Worm (Caenorhabditis elegans) whole organism, young adult: ENCODE results near the gene tat-4.

Experiments
- B0019.2 ChIP-seq: fragments of 200-800 bp; sonication (Bioruptor generic); conservative IDR thresholded peaks from 2 replicates; pipeline ENCODE4 v1.3.6; 2022; ENCODE audit warnings: missing genetic modification reagents, missing genetic modification characterization, missing compliant biosample characterization
- B0261.1 ChIP-seq: sonication (generic microtip); optimal IDR thresholded peaks from 2 replicates; lab custom pipeline; 2016; ENCODE audit warnings: mild to moderate bottlenecking, missing genetic modification characterization, moderate library complexity, missing compliant biosample characterization
- F33H1.4 ChIP-seq: fragments of 200-800 bp; sonication (Bioruptor generic); IDR thresholded peaks from 2 replicates; pipeline ENCODE4 v1.3.6; 2022; ENCODE audit warnings: missing genetic modification reagents, missing genetic modification characterization, missing compliant biosample characterization
- F49E8.2 ChIP-seq: sonication (generic microtip); optimal IDR thresholded peaks from 3 replicates; lab custom pipeline; 2017; ENCODE audit warnings: missing genetic modification characterization, mild to moderate bottlenecking, missing compliant biosample characterization, antibody characterized with exemption, moderate library complexity; ENCODE audit not compliant: insufficient read depth
- K11D2.4 ChIP-seq: fragments of 200-800 bp; sonication (Bioruptor generic); IDR thresholded peaks from 2 replicates; pipeline ENCODE4 v1.3.6; 2022; ENCODE audit warnings: missing genetic modification reagents, missing genetic modification characterization, missing compliant biosample characterization
- K12H6.12 ChIP-seq: fragments of 200-800 bp; sonication (Bioruptor generic); optimal IDR thresholded peaks from 2 replicates; lab custom pipeline; 2018; ENCODE audit warnings: mild to moderate bottlenecking, missing genetic modification characterization, missing compliant biosample characterization
- T07F8.4 ChIP-seq: sonication (generic microtip); optimal IDR thresholded peaks from 2 replicates; lab custom pipeline; 2016; ENCODE audit warnings: mild to moderate bottlenecking, missing genetic modification characterization, moderate library complexity, missing compliant biosample characterization
- T26A5.8 ChIP-seq: sonication (generic microtip); optimal IDR thresholded peaks from 2 replicates; lab custom pipeline; 2016; ENCODE audit warnings: missing genetic modification characterization, missing compliant biosample characterization
- Y53G8AR.9 ChIP-seq: fragments of 200-800 bp; sonication (Bioruptor generic); conservative IDR thresholded peaks from 2 replicates; pipeline ENCODE4 v1.3.6; 2022; ENCODE audit warnings: missing genetic modification reagents, missing genetic modification characterization, missing compliant biosample characterization
- Y79H2A.3 ChIP-seq: fragments of 200-800 bp; sonication (Bioruptor generic); conservative IDR thresholded peaks from 2 replicates; pipeline ENCODE4 v1.3.6; 2022; ENCODE audit warnings: missing genetic modification reagents, missing genetic modification characterization, missing compliant biosample characterization
- aptf-3 ChIP-seq: fragments of 200-800 bp; sonication (Bioruptor generic); IDR thresholded peaks from 2 replicates; pipeline ENCODE4 v1.3.6; 2022; ENCODE audit warnings: missing genetic modification characterization, missing compliant biosample characterization
- attf-3 ChIP-seq: fragments of 200-800 bp; sonication (Bioruptor generic); conservative IDR thresholded peaks from 2 replicates; pipeline ENCODE4 v1.3.6; 2022; ENCODE audit warnings: missing genetic modification reagents, missing genetic modification characterization, missing compliant biosample characterization
- attf-6 ChIP-seq: fragments of 200-800 bp; sonication (Bioruptor generic); IDR thresholded peaks from 2 replicates; pipeline ENCODE4 v1.3.6; 2022; ENCODE audit warnings: missing genetic modification reagents, missing genetic modification characterization, missing compliant biosample characterization
- bed-2 ChIP-seq: fragments of 200-800 bp; sonication (Bioruptor generic); IDR thresholded peaks from 2 replicates; pipeline ENCODE4 v1.3.6; 2022; ENCODE audit warnings: missing genetic modification reagents, missing genetic modification characterization, missing compliant biosample characterization
- ccch-3 ChIP-seq: fragments of 200-800 bp; sonication (Bioruptor generic); optimal IDR thresholded peaks from 2 replicates; lab custom pipeline; 2018; ENCODE audit warnings: mild to moderate bottlenecking, missing genetic modification characterization, missing compliant biosample characterization
- cebp-1 ChIP-seq, 2 experiments: fragments of 200-800 bp in 1 of 2; sonication (Bioruptor generic) in 1 of 2; sonication (generic microtip) in 1 of 2; IDR thresholded peaks in 1 of 2; optimal IDR thresholded peaks in 1 of 2; 2 replicates each; pipeline versions ENCODE4 v1.3.6 to Lab custom; 2017 to 2022; ENCODE audit warnings: missing compliant biosample characterization in 2 of 2, missing genetic modification characterization in 2 of 2, mild to moderate bottlenecking in 1 of 2, missing genetic modification reagents in 1 of 2, moderate library complexity in 1 of 2
- cebp-2 ChIP-seq: fragments of 200-800 bp; sonication (Bioruptor generic); IDR thresholded peaks from 2 replicates; pipeline ENCODE4 v1.3.6; 2022; ENCODE audit warnings: missing genetic modification characterization, missing compliant biosample characterization
- ceh-100 ChIP-seq: fragments of 200-800 bp; sonication (Bioruptor generic); IDR thresholded peaks from 2 replicates; pipeline ENCODE4 v1.3.6; 2022; ENCODE audit warnings: missing genetic modification reagents, missing genetic modification characterization, missing compliant biosample characterization
- ceh-27 ChIP-seq: fragments of 200-800 bp; sonication (Bioruptor generic); optimal IDR thresholded peaks from 2 replicates; lab custom pipeline; 2018; ENCODE audit warnings: mild to moderate bottlenecking, missing genetic modification characterization, moderate library complexity, missing compliant biosample characterization
- ceh-79 ChIP-seq: sonication (generic microtip); optimal IDR thresholded peaks from 2 replicates; lab custom pipeline; 2017; ENCODE audit warnings: mild to moderate bottlenecking, missing genetic modification characterization, missing compliant biosample characterization
- chd-7 ChIP-seq: sonication (generic microtip); optimal IDR thresholded peaks from 2 replicates; lab custom pipeline; 2016; ENCODE audit warnings: mild to moderate bottlenecking, missing genetic modification characterization, moderate library complexity, missing compliant biosample characterization
- dpff-1 ChIP-seq: sonication (generic microtip); optimal IDR thresholded peaks from 2 replicates; lab custom pipeline; 2017; ENCODE audit warnings: mild to moderate bottlenecking, missing genetic modification characterization, missing compliant biosample characterization
- dpl-1 ChIP-seq: fragments of 150-350 bp; optimal IDR thresholded peaks from 2 replicates; lab custom pipeline; 2014; ENCODE audit warnings: missing biosample characterization, missing genetic modification reagents, missing genetic modification characterization
- egl-18 ChIP-seq: fragments of 200-800 bp; sonication (Bioruptor generic); IDR thresholded peaks from 2 replicates; pipeline ENCODE4 v1.3.6; 2022; ENCODE audit warnings: missing genetic modification reagents, missing genetic modification characterization, missing compliant biosample characterization
- ekl-4 ChIP-seq: fragments of 200-800 bp; sonication (Bioruptor generic); IDR thresholded peaks from 2 replicates; pipeline ENCODE4 v1.3.6; 2022; ENCODE audit warnings: missing genetic modification reagents, missing genetic modification characterization, missing compliant biosample characterization
- gei-17 ChIP-seq: fragments of 200-800 bp; sonication (Bioruptor generic); optimal IDR thresholded peaks from 2 replicates; lab custom pipeline; 2018; ENCODE audit warnings: mild to moderate bottlenecking, missing genetic modification characterization, missing compliant biosample characterization
- hlh-12 ChIP-seq: sonication (generic microtip); optimal IDR thresholded peaks from 2 replicates; lab custom pipeline; 2016; ENCODE audit warnings: missing genetic modification characterization, missing compliant biosample characterization
- hmg-20 ChIP-seq: fragments of 200-800 bp; sonication (Bioruptor generic); IDR thresholded peaks from 2 replicates; pipeline ENCODE4 v1.3.6; 2022; ENCODE audit warnings: missing genetic modification reagents, missing genetic modification characterization, missing compliant biosample characterization
- hrde-1 ChIP-seq: sonication (generic microtip); optimal IDR thresholded peaks from 2 replicates; lab custom pipeline; 2016; ENCODE audit warnings: missing genetic modification characterization, mild to moderate bottlenecking, missing compliant biosample characterization, moderate library complexity, missing genotype, missing genetic modification reagents, borderline replicate concordance
- hsf-1 ChIP-seq: fragments of 200-800 bp; sonication (Bioruptor generic); IDR thresholded peaks from 2 replicates; pipeline ENCODE4 v1.3.6; 2022; ENCODE audit warnings: missing genetic modification reagents, missing genetic modification characterization, missing compliant biosample characterization
- let-607 ChIP-seq, 2 experiments: fragments of 200-800 bp in 1 of 2; sonication (Bioruptor generic) in 1 of 2; sonication (generic microtip) in 1 of 2; optimal IDR thresholded peaks; 2 replicates each; lab custom pipeline; 2016 to 2018; ENCODE audit warnings: mild to moderate bottlenecking in 2 of 2, missing compliant biosample characterization in 2 of 2, missing genetic modification characterization in 2 of 2, moderate library complexity in 2 of 2, missing genotype in 1 of 2
- lin-26 ChIP-seq: fragments of 200-800 bp; sonication (Bioruptor generic); IDR thresholded peaks from 2 replicates; pipeline ENCODE4 v1.3.6; 2022; ENCODE audit warnings: missing genetic modification reagents, missing genetic modification characterization, missing compliant biosample characterization
- lir-1 ChIP-seq: fragments of 200-800 bp; sonication (Bioruptor generic); conservative IDR thresholded peaks from 2 replicates; pipeline ENCODE4 v1.3.6; 2022; ENCODE audit warnings: missing genetic modification reagents, missing genetic modification characterization, missing compliant biosample characterization
- lsy-27 ChIP-seq: sonication (generic microtip); optimal IDR thresholded peaks from 2 replicates; lab custom pipeline; 2017; ENCODE audit warnings: missing genetic modification characterization, mild to moderate bottlenecking, missing compliant biosample characterization, antibody characterized with exemption, missing genotype, borderline replicate concordance; ENCODE audit not compliant: insufficient read depth
- madf-8 ChIP-seq: fragments of 200-800 bp; sonication (Bioruptor generic); conservative IDR thresholded peaks from 2 replicates; pipeline ENCODE4 v1.3.6; 2022; ENCODE audit warnings: missing genetic modification reagents, missing genetic modification characterization, missing compliant biosample characterization
- nfyb-1 ChIP-seq: fragments of 200-800 bp; sonication (Bioruptor generic); IDR thresholded peaks from 2 replicates; pipeline ENCODE4 v1.3.6; 2022; ENCODE audit warnings: missing genetic modification reagents, missing genetic modification characterization, missing compliant biosample characterization
- nhr-80 ChIP-seq: sonication (generic microtip); optimal IDR thresholded peaks from 2 replicates; lab custom pipeline; 2016; ENCODE audit warnings: missing genetic modification characterization, missing compliant biosample characterization
- nhr-90 ChIP-seq: sonication (generic microtip); optimal IDR thresholded peaks from 2 replicates; lab custom pipeline; 2016; ENCODE audit warnings: missing genotype, mild to moderate bottlenecking, missing genetic modification characterization, missing compliant biosample characterization
- pbrm-1 ChIP-seq: fragments of 200-800 bp; sonication (Bioruptor generic); IDR thresholded peaks from 2 replicates; pipeline ENCODE4 v1.3.6; 2022; ENCODE audit warnings: missing genetic modification reagents, missing genetic modification characterization, missing compliant biosample characterization
- rcor-1 ChIP-seq: fragments of 200-800 bp; sonication (Bioruptor generic); IDR thresholded peaks from 2 replicates; pipeline ENCODE4 v1.3.6; 2022; ENCODE audit warnings: missing genetic modification reagents, missing genetic modification characterization, missing compliant biosample characterization
- snpc-4 ChIP-seq, 5 experiments: fragments of 150-350 bp in 1 of 5; sonication (generic microtip) in 4 of 5; optimal IDR thresholded peaks; 2 replicates each; lab custom pipeline; 2014 to 2018; ENCODE audit warnings: missing genetic modification characterization in 5 of 5, missing biosample characterization in 3 of 5, antibody characterized with exemption in 2 of 5, mild to moderate bottlenecking in 2 of 5, missing compliant biosample characterization in 2 of 5, missing genotype in 2 of 5, moderate library complexity in 2 of 5, missing genetic modification reagents in 1 of 5
- somi-1 ChIP-seq: fragments of 200-800 bp; sonication (Bioruptor generic); optimal IDR thresholded peaks from 2 replicates; lab custom pipeline; 2018; ENCODE audit warnings: mild to moderate bottlenecking, missing genetic modification characterization, missing compliant biosample characterization
- tlf-1 ChIP-seq: fragments of 200-800 bp; sonication (Bioruptor generic); optimal IDR thresholded peaks from 2 replicates; lab custom pipeline; 2018; ENCODE audit warnings: mild to moderate bottlenecking, missing genetic modification characterization, missing compliant biosample characterization
- unc-130 ChIP-seq: sonication (generic microtip); optimal IDR thresholded peaks from 2 replicates; lab custom pipeline; 2016; ENCODE audit warnings: missing genetic modification reagents, missing genetic modification characterization, missing compliant biosample characterization
- ztf-25 ChIP-seq: fragments of 200-800 bp; sonication (Bioruptor generic); IDR thresholded peaks from 2 replicates; pipeline ENCODE4 v1.3.6; 2022; ENCODE audit warnings: missing genetic modification reagents, missing genetic modification characterization, missing compliant biosample characterization
- ztf-6 ChIP-seq: fragments of 200-800 bp; sonication (Bioruptor generic); IDR thresholded peaks from 2 replicates; pipeline ENCODE4 v1.3.6; 2022; ENCODE audit warnings: missing genetic modification reagents, missing genetic modification characterization, missing compliant biosample characterization

Gene tat-4

DNA sequence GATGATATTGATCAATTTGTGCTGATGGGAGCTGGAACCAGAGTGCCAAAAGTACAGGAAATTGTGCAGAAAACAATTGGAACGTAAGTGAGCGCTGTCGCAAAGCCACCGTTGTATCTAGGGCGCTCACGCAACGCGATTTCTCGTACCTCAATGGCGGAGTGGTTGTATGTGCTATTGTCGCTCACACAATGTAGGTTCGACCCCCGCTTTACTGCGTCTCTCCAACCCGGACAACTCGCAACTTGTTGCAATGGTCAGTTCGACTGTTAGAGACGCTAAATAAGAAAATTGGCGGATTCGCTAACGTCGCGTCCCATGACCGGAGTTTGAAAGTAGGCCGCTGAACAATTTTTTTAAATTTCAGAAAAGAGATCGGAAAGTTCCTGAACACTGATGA lies 4.4 kb upstream of the tat-4 start:
- TF ChIP-seq ceh-100 (GFP tag; lab: Robert Waterston, UW) = peak; percentile 46; the same call in 1 of the 2 replicates
- TF ChIP-seq madf-8 (GFP tag; lab: Robert Waterston, UW) = 0 out of 2 replicates have a peak, but pooled peaks have one; percentile 3
- 0 out of 2 replicates have a peak, but pooled peaks have one; percentile 11 for TF ChIP-seq cebp-1 (GFP tag; IDR thresholded peaks at IDR 0.05; lab: Robert Waterston, UW)
- TF ChIP-seq cebp-1 (tag; optimal IDR thresholded peaks at IDR 0.05; lab: Kevin White, UChicago) = peak; percentile 62
- TF ChIP-seq Y79H2A.3 = no peak
- no peak for TF ChIP-seq T26A5.8 (tag; lab: Kevin White, UChicago)
- TF ChIP-seq ceh-27 = peak; percentile 35
- no peak for TF ChIP-seq dpff-1 (tag; lab: Kevin White, UChicago)
- TF ChIP-seq dpl-1 = no peak
- TF ChIP-seq lin-26 (GFP tag; lab: Robert Waterston, UW) = peak; percentile 80
- TF ChIP-seq B0261.1 = peak; percentile 80
- TF ChIP-seq aptf-3 = no peak
- peak; percentile 63 for TF ChIP-seq nfyb-1 (GFP tag; lab: Robert Waterston, UW)
- no peak for TF ChIP-seq hmg-20 (GFP tag; lab: Robert Waterston, UW)
- TF ChIP-seq K11D2.4 (GFP tag; lab: Robert Waterston, UW) = no peak
- TF ChIP-seq F49E8.2 (tag; lab: Kevin White, UChicago) = peak; percentile 82
- peak; percentile 35 for TF ChIP-seq nhr-80 (tag; lab: Kevin White, UChicago)
- TF ChIP-seq bed-2 (GFP tag; lab: Robert Waterston, UW) = 0 out of 2 replicates have a peak, but pooled peaks have one; percentile 15
- no peak for TF ChIP-seq ztf-25
- no peak for TF ChIP-seq lsy-27 (tag; lab: Kevin White, UChicago)
- TF ChIP-seq hsf-1 (GFP tag; lab: Robert Waterston, UW) = no peak
- TF ChIP-seq snpc-4 (GFP tag; optimal IDR thresholded peaks at IDR 0.05; lab: Kevin White, UChicago) = no peak
- peak in 3 of 4 experiments; percentile 25 to 52 (median 44) for TF ChIP-seq snpc-4 (tag; optimal IDR thresholded peaks at IDR 0.05; lab: Kevin White, UChicago)
- no peak for TF ChIP-seq lir-1
- TF ChIP-seq gei-17 (GFP tag; lab: Kevin White, UChicago) = no peak
- no peak for TF ChIP-seq somi-1
- TF ChIP-seq unc-130 (GFP tag; lab: Kevin White, UChicago) = peak; percentile 1
- peak; percentile 1 for TF ChIP-seq tlf-1 (GFP tag; lab: Kevin White, UChicago)
- TF ChIP-seq Y53G8AR.9 (GFP tag; lab: Robert Waterston, UW) = no peak
- TF ChIP-seq ekl-4 (GFP tag; lab: Robert Waterston, UW) = peak; percentile 87
- TF ChIP-seq ztf-6 = no peak
- TF ChIP-seq attf-3 (GFP tag; lab: Robert Waterston, UW) = no peak
- TF ChIP-seq K12H6.12 (tag; lab: Kevin White, UChicago) = no peak
- TF ChIP-seq attf-6 (GFP tag; lab: Robert Waterston, UW) = no peak
- TF ChIP-seq nhr-90 (tag; lab: Kevin White, UChicago) = peak; percentile 72
- TF ChIP-seq let-607 (tag; optimal IDR thresholded peaks at IDR 0.05; lab: Kevin White, UChicago) = peak in 1 of 2 experiments; percentile 14
- peak; percentile 63 for TF ChIP-seq T07F8.4 (tag; lab: Kevin White, UChicago)
- TF ChIP-seq rcor-1 = peak; percentile 51; the same call in 1 of the 2 replicates
- TF ChIP-seq chd-7 = peak; percentile 50
- TF ChIP-seq ccch-3 (GFP tag; lab: Kevin White, UChicago) = no peak
- TF ChIP-seq pbrm-1 (GFP tag; lab: Robert Waterston, UW) = peak; percentile 16; the same call in 1 of the 2 replicates
- no peak for TF ChIP-seq ceh-79 (tag; lab: Kevin White, UChicago)
- TF ChIP-seq B0019.2 (GFP tag; lab: Robert Waterston, UW) = peak; percentile 36; the same call in 1 of the 2 replicates
- 0 out of 2 replicates have a peak, but pooled peaks have one; percentile 41 for TF ChIP-seq cebp-2
- TF ChIP-seq hlh-12 (tag; lab: Kevin White, UChicago) = no peak
- TF ChIP-seq hrde-1 (tag; lab: Kevin White, UChicago) = peak; percentile 43
- TF ChIP-seq egl-18 (GFP tag; lab: Robert Waterston, UW) = no peak
- TF ChIP-seq F33H1.4 = peak; percentile 46
